Worm (Caenorhabditis elegans): ENCODE results near the gene inpp-4B.

- TF ChIP-seq ztf-29 (GFP tag; IDR thresholded peaks at IDR 0.05) (no peak), klf-2 (GFP tag; conservative IDR thresholded peaks at IDR 0.05) (no peak), T22C8.4 (GFP tag; IDR thresholded peaks at IDR 0.05) (no peak)
These were observed 39.4 kb upstream of the inpp-4B start, which contains the start of gene T07A5.1 for ce11 chrIII:10306049-10306448.

Data from whole organism, midembryonic.